Fruit fly (Drosophila melanogaster): ENCODE data around the gene jb.

DNA sequence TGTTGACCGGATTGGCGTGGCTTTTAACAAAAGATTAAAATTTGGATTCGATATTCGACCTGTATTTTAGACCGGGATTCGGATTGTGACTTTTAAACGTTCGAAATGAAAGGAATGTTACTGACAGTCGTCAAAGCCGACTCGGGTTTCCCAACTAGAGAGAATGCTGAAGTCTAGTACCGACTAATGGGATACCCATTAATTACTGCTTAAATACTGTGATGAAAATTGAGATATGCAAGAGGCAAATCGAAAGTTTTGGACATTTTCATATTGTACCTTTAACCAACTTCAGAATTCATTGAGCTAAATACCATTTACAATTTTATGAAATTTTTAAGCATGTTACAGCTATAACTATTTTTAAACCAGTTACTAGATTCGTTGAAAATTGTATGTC is 23.5 kb upstream of the jb start, which contains the start of gene CG15458:
- TF ChIP-seq CG8478 (optimal IDR thresholded peaks at IDR 0.05) (no peak), CTCF (optimal IDR thresholded peaks at IDR 0.05) (no peak)

Data from S2 (cell line).